Fruit fly (Drosophila melanogaster) whole organism, adult: ENCODE data around the gene CG7320.

ENCODE experiments used
- CG11617 ChIP-seq: fragments of 200-800 bp; sonication (Bioruptor generic); optimal IDR thresholded peaks from 2 replicates; lab custom pipeline; 2017; ENCODE audit warnings: mild to moderate bottlenecking, missing biosample characterization, missing genetic modification reagents, missing genetic modification characterization
- CG12768 ChIP-seq: fragments of 200-800 bp; sonication (Bioruptor generic); optimal IDR thresholded peaks from 2 replicates; lab custom pipeline; 2017; ENCODE audit warnings: missing biosample characterization, missing genetic modification characterization, mild to moderate bottlenecking, moderate library complexity, missing genetic modification reagents
- CG14711 ChIP-seq: fragments of 200-800 bp; sonication (Bioruptor generic); optimal IDR thresholded peaks from 2 replicates; lab custom pipeline; 2018; ENCODE audit warnings: missing biosample characterization, mild to moderate bottlenecking, missing genetic modification characterization, moderate library complexity
- CG1620 ChIP-seq: fragments of 200-800 bp; sonication (Bioruptor generic); optimal IDR thresholded peaks from 2 replicates; lab custom pipeline; 2016; ENCODE audit warnings: missing biosample characterization, missing genetic modification characterization
- CG33017 ChIP-seq: fragments of 200-800 bp; sonication (Bioruptor generic); optimal IDR thresholded peaks from 2 replicates; lab custom pipeline; 2018; ENCODE audit warnings: missing biosample characterization, mild to moderate bottlenecking, missing genetic modification characterization, moderate library complexity
- CG5204 ChIP-seq: fragments of 200-800 bp; sonication (Bioruptor generic); optimal IDR thresholded peaks from 2 replicates; lab custom pipeline; 2016; ENCODE audit warnings: missing biosample characterization, missing genetic modification characterization
- CG7045 ChIP-seq: fragments of 200-800 bp; sonication (Bioruptor generic); optimal IDR thresholded peaks from 2 replicates; lab custom pipeline; 2017; ENCODE audit warnings: missing biosample characterization, mild to moderate bottlenecking, missing genetic modification characterization
- CG7101 ChIP-seq: fragments of 200-800 bp; sonication (Bioruptor generic); optimal IDR thresholded peaks from 2 replicates; lab custom pipeline; 2018; ENCODE audit warnings: missing biosample characterization, mild to moderate bottlenecking, missing genetic modification characterization, moderate library complexity
- Clk ChIP-seq: fragments of 200-800 bp; sonication (Bioruptor generic); optimal IDR thresholded peaks from 2 replicates; lab custom pipeline; 2017; ENCODE audit warnings: missing biosample characterization, missing genetic modification characterization
- Crg-1 ChIP-seq: fragments of 200-800 bp; sonication (Bioruptor generic); optimal IDR thresholded peaks from 2 replicates; lab custom pipeline; 2016; ENCODE audit warnings: missing biosample characterization, missing genetic modification characterization
- Hr96 ChIP-seq: fragments of 200-800 bp; sonication (Bioruptor generic); optimal IDR thresholded peaks from 2 replicates; lab custom pipeline; 2016; ENCODE audit warnings: missing biosample characterization, missing genetic modification characterization
- Mnt ChIP-seq: fragments of 200-800 bp; sonication (Bioruptor generic); optimal IDR thresholded peaks from 2 replicates; lab custom pipeline; 2016; ENCODE audit warnings: missing biosample characterization, mild to moderate bottlenecking, missing genetic modification characterization
- bab1 ChIP-seq: fragments of 200-800 bp; sonication (Bioruptor generic); optimal IDR thresholded peaks from 3 replicates; lab custom pipeline; 2019; ENCODE audit warnings: missing biosample characterization, mild to moderate bottlenecking, missing genetic modification characterization, moderate library complexity
- cic ChIP-seq: fragments of 200-800 bp; sonication (Bioruptor generic); optimal IDR thresholded peaks from 2 replicates; lab custom pipeline; 2017; ENCODE audit warnings: missing biosample characterization, mild to moderate bottlenecking, missing genetic modification characterization, moderate library complexity
- cnc ChIP-seq, 2 experiments: fragments of >200 bp; optimal IDR thresholded peaks; 2 replicates each; lab custom pipeline; 2017
- kay ChIP-seq: fragments of 200-800 bp; sonication (Bioruptor generic); peaks from one replicate; lab custom pipeline; 2016; ENCODE audit warnings: missing biosample characterization, missing genetic modification characterization, borderline replicate concordance
- ovo ChIP-seq: fragments of 200-800 bp; sonication (Bioruptor generic); optimal IDR thresholded peaks from 2 replicates; lab custom pipeline; 2016; ENCODE audit warnings: missing biosample characterization, missing genetic modification characterization
- pad ChIP-seq: fragments of 200-800 bp; sonication (Bioruptor generic); optimal IDR thresholded peaks from 3 replicates; lab custom pipeline; 2017; ENCODE audit warnings: missing biosample characterization, missing genetic modification characterization, mild to moderate bottlenecking, moderate library complexity, missing genetic modification reagents
- tj ChIP-seq: fragments of 200-800 bp; sonication (Bioruptor generic); optimal IDR thresholded peaks from 3 replicates; lab custom pipeline; 2017; ENCODE audit warnings: missing biosample characterization, mild to moderate bottlenecking, missing genetic modification characterization, moderate library complexity
- toe ChIP-seq: fragments of 200-800 bp; sonication (Bioruptor generic); optimal IDR thresholded peaks from 2 replicates; lab custom pipeline; 2016; ENCODE audit warnings: missing biosample characterization, missing genetic modification characterization

Gene CG7320

dm6 chr3L:18198165-18198564 is 3.1 kb upstream of the CG7320 start:
- TF ChIP-seq pad (GFP tag; lab: Kevin White, UChicago), result no peak
- peak; percentile 3 for TF ChIP-seq tj (GFP tag; lab: Kevin White, UChicago)
- no peak for TF ChIP-seq Clk (GFP tag; lab: Kevin White, UChicago)

DNA sequence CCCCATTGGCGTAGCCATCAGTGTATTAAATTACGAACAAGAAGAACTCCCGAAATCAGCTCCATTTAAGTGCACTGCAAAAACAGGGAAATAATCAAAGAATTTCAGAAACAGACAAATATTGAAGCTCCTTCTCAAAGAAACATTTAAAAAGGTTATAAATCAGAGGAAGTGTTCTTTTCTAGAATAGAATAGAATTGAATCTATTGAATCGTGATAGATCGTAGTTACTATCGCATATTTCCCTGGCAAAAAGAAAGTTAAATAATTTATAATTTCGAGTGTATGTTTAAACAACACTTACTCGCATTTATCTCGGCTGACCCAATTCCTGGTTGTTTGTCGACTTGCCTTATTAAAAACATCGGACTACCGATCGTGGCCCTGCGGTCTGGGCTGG is 2.5 kb upstream of the CG7320 start:
- TF ChIP-seq cnc (optimal IDR thresholded peaks at IDR 0.05; lab: Kevin White, UChicago) (no peak), CG7101 (tag; lab: Kevin White, UChicago) (no peak), Crg-1 (GFP tag; lab: Kevin White, UChicago) (no peak), CG12768 (GFP tag; lab: Kevin White, UChicago) (no peak), CG7045 (GFP tag; lab: Kevin White, UChicago) (no peak), bab1 (GFP tag; lab: Kevin White, UChicago) (no peak), Mnt (no peak), CG14711 (tag; lab: Kevin White, UChicago) (no peak), Hr96 (GFP tag; lab: Kevin White, UChicago) (no peak), cic (GFP tag; lab: Kevin White, UChicago) (no peak), CG1620 (GFP tag; lab: Kevin White, UChicago) (no peak), CG5204 (no peak), tj (GFP tag; lab: Kevin White, UChicago) (no peak), CG33017 (tag; lab: Kevin White, UChicago) (no peak), Clk (GFP tag; lab: Kevin White, UChicago) (no peak)

DNA sequence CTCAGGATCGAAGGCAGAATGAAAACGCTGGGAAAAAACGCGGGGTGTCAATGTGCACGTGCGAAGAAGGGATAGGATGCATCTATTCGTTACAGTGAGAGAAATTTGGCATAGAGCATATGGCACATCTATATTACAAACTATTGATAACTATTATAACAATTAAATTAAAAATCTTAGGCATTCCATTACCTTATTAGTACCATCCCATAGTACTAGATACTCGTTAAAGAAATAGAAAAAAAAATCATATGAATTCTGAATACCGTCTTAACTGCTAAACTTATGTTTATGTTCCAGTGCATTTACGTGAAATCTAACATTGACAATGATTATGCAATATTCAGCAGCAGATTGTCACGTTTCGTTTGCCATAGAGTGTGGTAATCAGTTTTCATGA is 1.1 kb upstream of the CG7320 start:
- TF ChIP-seq cic (GFP tag; lab: Kevin White, UChicago), result no peak
- no peak for TF ChIP-seq CG33017 (tag; lab: Kevin White, UChicago)
- TF ChIP-seq Mnt, result no peak
- no peak for TF ChIP-seq cnc (optimal IDR thresholded peaks at IDR 0.05; lab: Kevin White, UChicago)
- TF ChIP-seq Crg-1 (GFP tag; lab: Kevin White, UChicago), result no peak
- TF ChIP-seq CG1620 (GFP tag; lab: Kevin White, UChicago), result no peak
- no peak for TF ChIP-seq CG11617
- TF ChIP-seq toe (GFP tag; lab: Kevin White, UChicago), result no peak

- TF ChIP-seq bab1 (GFP tag; lab: Kevin White, UChicago) (peak; percentile 22), CG33017 (tag; lab: Kevin White, UChicago) (no peak)
These were observed 2.7 kb downstream of the CG7320 start for dm6 chr3L:18203949-18204348.

DNA sequence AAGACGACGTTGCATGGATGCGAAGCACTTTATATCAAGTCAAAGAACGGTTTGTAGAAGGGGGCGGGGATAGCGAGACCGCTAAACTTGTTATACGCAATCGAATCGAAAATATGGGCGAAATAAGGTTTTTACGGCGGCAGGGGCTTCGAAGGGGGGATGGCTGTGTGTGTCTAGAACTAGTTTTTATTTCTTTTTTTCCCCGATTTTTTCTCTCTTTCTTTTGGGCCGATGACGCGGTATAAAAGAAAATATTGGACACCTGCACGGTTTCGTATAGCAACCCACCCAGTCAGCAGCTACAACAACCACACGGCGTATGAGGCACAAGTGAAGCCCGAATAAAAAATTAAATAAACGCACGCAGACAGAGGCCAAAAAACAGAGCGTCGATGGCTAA is 3.1 kb downstream of the CG7320 start:
- TF ChIP-seq tj (GFP tag; lab: Kevin White, UChicago) (peak; percentile 17), CG33017 (tag; lab: Kevin White, UChicago) (no peak)

- TF ChIP-seq cnc (optimal IDR thresholded peaks at IDR 0.05; lab: Kevin White, UChicago) (no peak), kay (GFP tag; lab: Kevin White, UChicago) (peak; percentile 29)
These were observed 4.2 kb downstream of the CG7320 start for dm6 chr3L:18205516-18205915.

dm6 chr3L:18212237-18212653 is 11.0 kb downstream of the CG7320 start:
- TF ChIP-seq toe (GFP tag; lab: Kevin White, UChicago), result no peak
- no peak for TF ChIP-seq pad (GFP tag; lab: Kevin White, UChicago)
- no peak for TF ChIP-seq cnc (optimal IDR thresholded peaks at IDR 0.05; lab: Kevin White, UChicago)
- no peak for TF ChIP-seq CG1620 (GFP tag; lab: Kevin White, UChicago)
- TF ChIP-seq Clk (GFP tag; lab: Kevin White, UChicago), result no peak
- TF ChIP-seq kay (GFP tag; lab: Kevin White, UChicago), result no peak
- TF ChIP-seq CG7101 (tag; lab: Kevin White, UChicago), result no peak
- TF ChIP-seq bab1 (GFP tag; lab: Kevin White, UChicago), result no peak
- TF ChIP-seq cic (GFP tag; lab: Kevin White, UChicago), result no peak
- TF ChIP-seq Crg-1 (GFP tag; lab: Kevin White, UChicago), result no peak
- TF ChIP-seq CG7045 (GFP tag; lab: Kevin White, UChicago), result no peak
- TF ChIP-seq Hr96 (GFP tag; lab: Kevin White, UChicago), result no peak
- no peak for TF ChIP-seq CG11617
- TF ChIP-seq CG12768 (GFP tag; lab: Kevin White, UChicago), result no peak
- no peak for TF ChIP-seq Mnt
- no peak for TF ChIP-seq ovo (GFP tag; lab: Kevin White, UChicago)
- no peak for TF ChIP-seq CG5204
- no peak for TF ChIP-seq CG14711 (tag; lab: Kevin White, UChicago)
- no peak for TF ChIP-seq tj (GFP tag; lab: Kevin White, UChicago)

DNA sequence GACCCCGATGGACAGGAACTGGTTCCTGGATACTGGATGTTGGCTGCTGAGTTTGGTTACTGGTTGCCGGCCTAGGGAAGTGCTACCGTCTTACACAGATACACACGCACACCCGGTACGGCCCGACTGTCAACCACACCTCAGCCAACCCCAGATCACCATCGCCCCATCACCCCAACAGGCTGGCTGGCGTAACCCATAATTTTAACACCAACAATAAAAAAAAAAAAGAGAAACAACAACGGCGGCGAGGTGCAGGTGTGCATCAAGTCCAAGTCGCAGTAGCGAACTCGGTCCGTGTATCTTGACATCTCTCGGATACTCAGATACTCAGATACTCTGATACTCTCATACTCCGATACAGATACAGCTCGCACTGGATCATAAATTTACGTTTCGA is 12.5 kb downstream of the CG7320 start:
- TF ChIP-seq cnc (optimal IDR thresholded peaks at IDR 0.05; lab: Kevin White, UChicago), result no peak
- no peak for TF ChIP-seq CG12768 (GFP tag; lab: Kevin White, UChicago)
- no peak for TF ChIP-seq kay (GFP tag; lab: Kevin White, UChicago)
- TF ChIP-seq Hr96 (GFP tag; lab: Kevin White, UChicago), result no peak
- TF ChIP-seq bab1 (GFP tag; lab: Kevin White, UChicago), result no peak
- no peak for TF ChIP-seq CG11617
- no peak for TF ChIP-seq CG5204
- TF ChIP-seq CG33017 (tag; lab: Kevin White, UChicago), result no peak
- no peak for TF ChIP-seq Clk (GFP tag; lab: Kevin White, UChicago)
- no peak for TF ChIP-seq tj (GFP tag; lab: Kevin White, UChicago)
- no peak for TF ChIP-seq CG7101 (tag; lab: Kevin White, UChicago)
- TF ChIP-seq cic (GFP tag; lab: Kevin White, UChicago), result no peak
